Worm (Caenorhabditis elegans) whole organism, late embryonic: Measurements from ENCODE around the gene mev-1.

ENCODE experiments used
- ceh-2 ChIP-seq: sonication (generic microtip); optimal IDR thresholded peaks from 2 replicates; lab custom pipeline; 2016; ENCODE audit warnings: missing genotype, missing genetic modification characterization, missing compliant biosample characterization
- ceh-45 ChIP-seq: fragments of 200-800 bp; sonication (Bioruptor generic); IDR thresholded peaks from 2 replicates; pipeline ENCODE4 v1.3.6; 2022; ENCODE audit warnings: missing genetic modification reagents, missing genetic modification characterization, missing compliant biosample characterization
- ceh-9 ChIP-seq: sonication (generic microtip); optimal IDR thresholded peaks from 2 replicates; lab custom pipeline; 2016; ENCODE audit warnings: mild to moderate bottlenecking, missing genetic modification characterization, inconsistent platforms, missing compliant biosample characterization
- elt-2 ChIP-seq: sonication (generic microtip); optimal IDR thresholded peaks from 2 replicates; lab custom pipeline; 2016; ENCODE audit warnings: missing genetic modification reagents, missing genetic modification characterization, missing compliant biosample characterization
- hlh-15 ChIP-seq: sonication (generic microtip); optimal IDR thresholded peaks from 2 replicates; lab custom pipeline; 2016; ENCODE audit warnings: missing genetic modification characterization, missing compliant biosample characterization
- hlh-30 ChIP-seq: sonication (generic microtip); optimal IDR thresholded peaks from 2 replicates; lab custom pipeline; 2017; ENCODE audit warnings: antibody characterized with exemption, missing genetic modification characterization, missing compliant biosample characterization; ENCODE audit not compliant: insufficient read depth
- pqm-1 ChIP-seq: sonication (generic microtip); optimal IDR thresholded peaks from 2 replicates; lab custom pipeline; 2016; ENCODE audit warnings: missing genetic modification characterization, missing compliant biosample characterization
- pros-1 ChIP-seq: fragments of 150-350 bp; optimal IDR thresholded peaks from 2 replicates; lab custom pipeline; 2014; ENCODE audit warnings: missing biosample characterization, missing genetic modification reagents, missing genetic modification characterization
- tbx-2 ChIP-seq: sonication (generic microtip); optimal IDR thresholded peaks from 2 replicates; lab custom pipeline; 2016; ENCODE audit warnings: missing genetic modification characterization, missing compliant biosample characterization

DNA sequence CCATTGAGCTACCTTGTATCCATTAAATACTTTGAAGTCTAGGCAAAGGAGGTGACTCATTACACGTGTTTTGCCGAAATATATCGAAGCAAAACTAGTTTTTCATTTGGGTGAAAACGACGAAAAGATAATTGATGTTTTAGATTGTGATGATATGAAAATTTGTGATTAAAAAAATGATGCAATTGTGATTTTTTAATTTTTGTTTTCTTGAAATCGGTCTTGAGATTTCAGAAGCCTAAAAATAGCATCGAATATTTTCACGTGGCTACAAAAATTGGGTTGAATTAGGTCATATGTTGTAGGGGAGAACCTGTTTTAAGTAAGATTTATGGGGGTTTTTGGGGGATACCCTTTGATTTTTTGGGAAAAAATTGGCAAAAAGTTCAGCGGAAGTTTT is 43.5 kb upstream of the mev-1 start:
- TF ChIP-seq hlh-15 (tag; lab: Kevin White, UChicago) (no peak), ceh-2 (no peak), hlh-30 (tag; lab: Kevin White, UChicago) (no peak), pros-1 (tag; lab: Kevin White, UChicago) (no peak), ceh-9 (tag; lab: Kevin White, UChicago) (no peak), pqm-1 (no peak), ceh-45 (GFP tag; lab: Robert Waterston, UW) (no peak), elt-2 (tag; lab: Kevin White, UChicago) (no peak), tbx-2 (tag; lab: Kevin White, UChicago) (no peak)
